Fruit fly (Drosophila melanogaster) whole organism, embryonic: ENCODE measurements around the gene InR.

Source experiments
- CG10267 ChIP-seq: fragments of 200-800 bp; sonication (Bioruptor generic); optimal IDR thresholded peaks from 2 replicates; lab custom pipeline; 2018; ENCODE audit warnings: missing biosample characterization, mild to moderate bottlenecking, missing genetic modification characterization, moderate library complexity
- CG12071 ChIP-seq: fragments of 200-800 bp; sonication (Bioruptor generic); optimal IDR thresholded peaks from 3 replicates; lab custom pipeline; 2018; ENCODE audit warnings: missing biosample characterization, mild to moderate bottlenecking, missing genetic modification characterization
- CG12219 ChIP-seq: fragments of 200-800 bp; sonication (Bioruptor generic); optimal IDR thresholded peaks from 3 replicates; lab custom pipeline; 2018; ENCODE audit warnings: missing biosample characterization, mild to moderate bottlenecking, missing genetic modification characterization
- CG12769 ChIP-seq: fragments of 200-800 bp; sonication (Bioruptor generic); optimal IDR thresholded peaks from 2 replicates; lab custom pipeline; 2019; ENCODE audit warnings: missing biosample characterization, mild to moderate bottlenecking, missing genetic modification characterization, moderate library complexity
- CG13287 ChIP-seq: fragments of 200-800 bp; sonication (Bioruptor generic); IDR thresholded peaks from 2 replicates; pipeline ENCODE4 v1.3.6; 2022; ENCODE audit warnings: missing biosample characterization, missing genetic modification characterization; ENCODE audit not compliant: partially characterized antibody
- CG14965 ChIP-seq: fragments of 200-800 bp; sonication (Bioruptor generic); optimal IDR thresholded peaks from 2 replicates; lab custom pipeline; 2016; ENCODE audit warnings: missing biosample characterization, missing genetic modification characterization, borderline replicate concordance
- CG15011 ChIP-seq: fragments of 200-800 bp; sonication (Bioruptor generic); optimal IDR thresholded peaks from 3 replicates; lab custom pipeline; 2018; ENCODE audit warnings: missing biosample characterization, mild to moderate bottlenecking, missing genetic modification characterization
- CG15514 ChIP-seq: fragments of 200-800 bp; sonication (Bioruptor generic); optimal IDR thresholded peaks from 3 replicates; lab custom pipeline; 2017; ENCODE audit warnings: missing biosample characterization, missing genetic modification characterization, mild to moderate bottlenecking, moderate library complexity, missing genetic modification reagents
- CG1603 ChIP-seq: fragments of 200-800 bp; sonication (Bioruptor generic); optimal IDR thresholded peaks from 2 replicates; lab custom pipeline; 2019; ENCODE audit warnings: missing biosample characterization, mild to moderate bottlenecking, missing genetic modification characterization, moderate library complexity
- CG17912 ChIP-seq: fragments of 200-800 bp; sonication (Bioruptor generic); optimal IDR thresholded peaks from 2 replicates; lab custom pipeline; 2018; ENCODE audit warnings: missing biosample characterization, mild to moderate bottlenecking, missing genetic modification characterization
- CG18476 ChIP-seq: fragments of 200-800 bp; sonication (Bioruptor generic); optimal IDR thresholded peaks from 2 replicates; lab custom pipeline; 2016; ENCODE audit warnings: missing biosample characterization, mild to moderate bottlenecking, missing genetic modification characterization
- CG18619 ChIP-seq: fragments of 200-800 bp; sonication (Bioruptor generic); optimal IDR thresholded peaks from 3 replicates; lab custom pipeline; 2017; ENCODE audit warnings: missing biosample characterization, mild to moderate bottlenecking, missing genetic modification characterization
- CG2889 ChIP-seq: fragments of 200-800 bp; sonication (Bioruptor generic); IDR thresholded peaks from 3 replicates; pipeline ENCODE4 v1.3.6; 2022; ENCODE audit warnings: missing biosample characterization, missing genetic modification characterization
- CG30403 ChIP-seq: fragments of 200-800 bp; sonication (Bioruptor generic); optimal IDR thresholded peaks from 3 replicates; lab custom pipeline; 2016; ENCODE audit warnings: missing biosample characterization, missing genetic modification characterization
- CG3163 ChIP-seq: fragments of 200-800 bp; sonication (Bioruptor generic); optimal IDR thresholded peaks from 3 replicates; lab custom pipeline; 2016; ENCODE audit warnings: missing biosample characterization, missing genetic modification characterization
- CG34376 ChIP-seq: fragments of 200-800 bp; sonication (Bioruptor generic); optimal IDR thresholded peaks from 2 replicates; lab custom pipeline; 2018; ENCODE audit warnings: missing biosample characterization, mild to moderate bottlenecking, missing genetic modification characterization
- CG3995 ChIP-seq: fragments of 200-800 bp; sonication (Bioruptor generic); optimal IDR thresholded peaks from 3 replicates; lab custom pipeline; 2016; ENCODE audit warnings: missing biosample characterization, missing genetic modification characterization
- CG5245 ChIP-seq: fragments of 200-800 bp; sonication (Bioruptor generic); optimal IDR thresholded peaks from 3 replicates; lab custom pipeline; 2016; ENCODE audit warnings: missing biosample characterization, missing genetic modification characterization
- CG7839 ChIP-seq: fragments of 200-800 bp; sonication (Bioruptor generic); optimal IDR thresholded peaks from 3 replicates; lab custom pipeline; 2018; ENCODE audit warnings: missing biosample characterization, mild to moderate bottlenecking, missing genetic modification characterization, moderate library complexity
- CG8089 ChIP-seq: fragments of 200-800 bp; sonication (Bioruptor generic); optimal IDR thresholded peaks from 3 replicates; lab custom pipeline; 2016; ENCODE audit warnings: missing biosample characterization, missing genetic modification characterization
- CG8944 ChIP-seq: fragments of 200-800 bp; sonication (Bioruptor generic); optimal IDR thresholded peaks from 3 replicates; lab custom pipeline; 2016; ENCODE audit warnings: missing biosample characterization, missing genetic modification characterization
- CG9727 ChIP-seq: fragments of 200-800 bp; sonication (Bioruptor generic); optimal IDR thresholded peaks from 3 replicates; lab custom pipeline; 2017; ENCODE audit warnings: missing biosample characterization, mild to moderate bottlenecking, missing genetic modification characterization
- CkIIα-i1 ChIP-seq: fragments of 200-800 bp; sonication (Bioruptor generic); IDR thresholded peaks from 2 replicates; pipeline ENCODE4 v1.3.6; 2022; ENCODE audit warnings: missing biosample characterization, missing genetic modification characterization
- Dad ChIP-seq: fragments of 200-800 bp; sonication (Bioruptor generic); optimal IDR thresholded peaks from 3 replicates; lab custom pipeline; 2016; ENCODE audit warnings: missing biosample characterization, missing genetic modification characterization
- Dip3 ChIP-seq: fragments of 200-800 bp; sonication (Bioruptor generic); optimal IDR thresholded peaks from 3 replicates; lab custom pipeline; 2016; ENCODE audit warnings: missing biosample characterization, missing genetic modification characterization
- Eip74EF ChIP-seq, 2 experiments: fragments of 200-800 bp in 1 of 2; fragments of >200 bp in 1 of 2; sonication (Bioruptor generic) in 1 of 2; optimal IDR thresholded peaks; 2 replicates each; lab custom pipeline; 2017 to 2019; ENCODE audit warnings: missing biosample characterization in 2 of 2, missing genetic modification characterization in 2 of 2, mild to moderate bottlenecking in 1 of 2, moderate library complexity in 1 of 2
- Elba2 ChIP-seq: fragments of 200-800 bp; sonication (Bioruptor generic); optimal IDR thresholded peaks from 3 replicates; lab custom pipeline; 2016; ENCODE audit warnings: missing biosample characterization, missing genetic modification characterization
- Ets97D ChIP-seq: fragments of 200-800 bp; sonication (Bioruptor generic); optimal IDR thresholded peaks from 3 replicates; lab custom pipeline; 2016; ENCODE audit warnings: missing biosample characterization, missing genetic modification characterization
- Gsc ChIP-seq: fragments of 200-800 bp; sonication (Bioruptor generic); IDR thresholded peaks from 2 replicates; pipeline ENCODE4 v1.3.6; 2022; ENCODE audit warnings: missing biosample characterization, missing genetic modification characterization
- Hr78 ChIP-seq, 2 experiments: fragments of 200-800 bp in 1 of 2; fragments of >200 bp in 1 of 2; sonication (Bioruptor generic) in 1 of 2; optimal IDR thresholded peaks; 2 replicates each; lab custom pipeline; 2017 to 2019; ENCODE audit warnings: missing biosample characterization in 2 of 2, missing genetic modification characterization in 2 of 2, mild to moderate bottlenecking in 1 of 2, moderate library complexity in 1 of 2
- Hsf ChIP-seq: fragments of 200-800 bp; sonication (Bioruptor generic); optimal IDR thresholded peaks from 3 replicates; lab custom pipeline; 2016; ENCODE audit warnings: missing biosample characterization, missing genetic modification characterization
- MBD-R2 ChIP-seq: fragments of 200-800 bp; sonication (Bioruptor generic); IDR thresholded peaks from 2 replicates; pipeline ENCODE4 v1.3.6; 2022; ENCODE audit warnings: missing biosample characterization, missing genetic modification characterization
- MESR4 ChIP-seq: fragments of 200-800 bp; sonication (Bioruptor generic); optimal IDR thresholded peaks from 2 replicates; lab custom pipeline; 2018; ENCODE audit warnings: missing biosample characterization, mild to moderate bottlenecking, missing genetic modification characterization, moderate library complexity
- Mad ChIP-seq: fragments of 200-800 bp; sonication (Bioruptor generic); optimal IDR thresholded peaks from 2 replicates; lab custom pipeline; 2016; ENCODE audit warnings: missing biosample characterization, missing genetic modification characterization
- NK7.1 ChIP-seq: fragments of 200-800 bp; sonication (Bioruptor generic); optimal IDR thresholded peaks from 3 replicates; lab custom pipeline; 2016; ENCODE audit warnings: missing biosample characterization, missing genetic modification characterization
- Optix ChIP-seq: fragments of 200-800 bp; sonication (Bioruptor generic); IDR thresholded peaks from 3 replicates; pipeline ENCODE4 v1.3.6; 2022; ENCODE audit warnings: missing biosample characterization, missing genetic modification characterization
- Sox100B ChIP-seq: fragments of 200-800 bp; sonication (Bioruptor generic); optimal IDR thresholded peaks from 3 replicates; lab custom pipeline; 2018; ENCODE audit warnings: missing biosample characterization, mild to moderate bottlenecking, missing genetic modification characterization
- Sry-β ChIP-seq: fragments of 200-800 bp; sonication (Bioruptor generic); optimal IDR thresholded peaks from 2 replicates; lab custom pipeline; 2018; ENCODE audit warnings: missing biosample characterization, mild to moderate bottlenecking, missing genetic modification characterization, moderate library complexity
- Stat92E ChIP-seq, 3 experiments: fragments of >200 bp in 2 of 3; fragments of 200-800 bp in 1 of 3; sonication (Bioruptor generic) in 1 of 3; optimal IDR thresholded peaks; 2 replicates each; lab custom pipeline; 2017 to 2019; ENCODE audit warnings: missing biosample characterization in 3 of 3, missing genetic modification characterization in 3 of 3, mild to moderate bottlenecking in 1 of 3, moderate library complexity in 1 of 3
- TFAM ChIP-seq: fragments of 200-800 bp; sonication (Bioruptor generic); optimal IDR thresholded peaks from 2 replicates; lab custom pipeline; 2017; ENCODE audit warnings: missing biosample characterization, missing genetic modification characterization, inconsistent platforms
- ase ChIP-seq: fragments of 200-800 bp; sonication (Bioruptor generic); IDR thresholded peaks from 3 replicates; pipeline ENCODE4 v1.3.6; 2022; ENCODE audit warnings: missing biosample characterization, missing genetic modification characterization
- gsb ChIP-seq: fragments of 200-800 bp; sonication (Bioruptor generic); IDR thresholded peaks from 2 replicates; pipeline ENCODE4 v1.3.6; 2022; ENCODE audit warnings: missing biosample characterization, missing genetic modification characterization
- jigr1 ChIP-seq: fragments of 200-800 bp; sonication (Bioruptor generic); IDR thresholded peaks from 3 replicates; pipeline ENCODE4 v1.3.6; 2022; ENCODE audit warnings: missing biosample characterization, missing genetic modification characterization
- mld ChIP-seq: fragments of 200-800 bp; sonication (Bioruptor generic); IDR thresholded peaks from 3 replicates; pipeline ENCODE4 v1.3.6; 2022; ENCODE audit warnings: missing biosample characterization, missing genetic modification characterization; ENCODE audit not compliant: partially characterized antibody
- nom ChIP-seq: fragments of 200-800 bp; sonication (Bioruptor generic); optimal IDR thresholded peaks from 2 replicates; lab custom pipeline; 2017; ENCODE audit warnings: missing biosample characterization, missing genetic modification characterization, mild to moderate bottlenecking, moderate library complexity, missing genetic modification reagents
- otp ChIP-seq: fragments of 200-800 bp; sonication (Bioruptor generic); IDR thresholded peaks from 3 replicates; pipeline ENCODE4, ENCODE4 v1.3.6; 2022; ENCODE audit warnings: missing biosample characterization, missing genetic modification characterization
- sim ChIP-seq: fragments of 200-800 bp; sonication (Bioruptor generic); IDR thresholded peaks from 2 replicates; pipeline ENCODE4 v1.3.6; 2022; ENCODE audit warnings: missing biosample characterization, missing genetic modification characterization
- slbo ChIP-seq: fragments of 200-800 bp; sonication (Bioruptor generic); IDR thresholded peaks from 2 replicates; pipeline ENCODE4 v1.3.6; 2022; ENCODE audit warnings: missing biosample characterization, missing genetic modification characterization
- ssp ChIP-seq: fragments of 200-800 bp; sonication (Bioruptor generic); IDR thresholded peaks from 2 replicates; pipeline ENCODE4 v1.3.6; 2022; ENCODE audit warnings: missing biosample characterization, missing genetic modification characterization
- vnd ChIP-seq: fragments of 200-800 bp; sonication (Bioruptor generic); IDR thresholded peaks from 3 replicates; pipeline ENCODE4 v1.3.6; 2022; ENCODE audit warnings: missing biosample characterization, missing genetic modification characterization; ENCODE audit not compliant: partially characterized antibody

The InR gene

dm6 chr3R:21627752-21628151, 8.6 kb upstream of the InR start (continued):
- no peak for TF ChIP-seq CG8089 (GFP tag; lab: Kevin White, UChicago)
- no peak for TF ChIP-seq nom
- no peak for TF ChIP-seq Sry-β (GFP tag; lab: Kevin White, UChicago)
- TF ChIP-seq CG9727 (GFP tag; lab: Kevin White, UChicago): peak; percentile 78
- peak; percentile 57 for TF ChIP-seq CG12219 (GFP tag; lab: Kevin White, UChicago)
- no peak for TF ChIP-seq CG13287 (GFP tag; lab: Robert Waterston, UW)
- no peak for TF ChIP-seq CG3163 (GFP tag; lab: Kevin White, UChicago)
- TF ChIP-seq CG8944 (GFP tag; lab: Kevin White, UChicago): no peak
- peak; percentile 48 for TF ChIP-seq CG10267 (tag; lab: Kevin White, UChicago)
- 0 out of 2 replicates have a peak, but pooled peaks have one; percentile 48 for TF ChIP-seq gsb (GFP tag; lab: Robert Waterston, UW)
- peak; percentile 50; the same call in 1 of the 3 replicates for TF ChIP-seq otp (GFP tag; lab: Robert Waterston, UW)
- no peak for TF ChIP-seq Ets97D
- TF ChIP-seq Eip74EF (GFP tag; optimal IDR thresholded peaks at IDR 0.05; lab: Kevin White, UChicago): peak in 1 of 2 experiments; percentile 20
- TF ChIP-seq MBD-R2: peak; percentile 62; the same call in 1 of the 2 replicates
- TF ChIP-seq CG7839: peak; percentile 81
- TF ChIP-seq Gsc: no peak
- no peak for TF ChIP-seq Hr78 (GFP tag; optimal IDR thresholded peaks at IDR 0.05; lab: Kevin White, UChicago)
- TF ChIP-seq Optix: no peak
- TF ChIP-seq CG3995 (GFP tag; lab: Kevin White, UChicago): peak; percentile 38
- TF ChIP-seq CG15514: peak; percentile 63
- no peak for TF ChIP-seq vnd (GFP tag; lab: Robert Waterston, UW)
- no peak for TF ChIP-seq NK7.1
- TF ChIP-seq ssp (GFP tag; lab: Robert Waterston, UW): no peak
- peak; percentile 64 for TF ChIP-seq Hsf (GFP tag; lab: Kevin White, UChicago)
- no peak for TF ChIP-seq CkIIα-i1
- no peak for TF ChIP-seq Stat92E (GFP tag; optimal IDR thresholded peaks at IDR 0.05; lab: Kevin White, UChicago)
- no peak for TF ChIP-seq Dad (GFP tag; lab: Kevin White, UChicago)
- TF ChIP-seq jigr1 (GFP tag; lab: Robert Waterston, UW): no peak
- TF ChIP-seq CG12071 (GFP tag; lab: Kevin White, UChicago): peak; percentile 25
- TF ChIP-seq Mad (GFP tag; lab: Kevin White, UChicago): peak; percentile 19
- TF ChIP-seq MESR4: no peak
- peak; percentile 53 for TF ChIP-seq CG15011 (GFP tag; lab: Kevin White, UChicago)
- no peak for TF ChIP-seq CG14965
- TF ChIP-seq CG18476 (GFP tag; lab: Kevin White, UChicago): peak; percentile 17
- no peak for TF ChIP-seq CG17912
- TF ChIP-seq CG30403 (GFP tag; lab: Kevin White, UChicago): peak; percentile 82
- TF ChIP-seq CG34376: no peak
- peak; percentile 2 for TF ChIP-seq CG5245 (GFP tag; lab: Kevin White, UChicago)
- TF ChIP-seq CG18619 (GFP tag; lab: Kevin White, UChicago): peak; percentile 56
- peak; percentile 5 for TF ChIP-seq TFAM (GFP tag; lab: Kevin White, UChicago)
- TF ChIP-seq sim (GFP tag; lab: Robert Waterston, UW): 0 out of 2 replicates have a peak, but pooled peaks have one; percentile 52
- TF ChIP-seq Sox100B (GFP tag; lab: Kevin White, UChicago): peak; percentile 21
- TF ChIP-seq Dip3: peak; percentile 29
- TF ChIP-seq mld (GFP tag; lab: Robert Waterston, UW): no peak
- TF ChIP-seq CG12769 (tag; lab: Kevin White, UChicago): peak; percentile 70
- peak; percentile 85 for TF ChIP-seq slbo (GFP tag; lab: Robert Waterston, UW)
- TF ChIP-seq CG1603 (tag; lab: Kevin White, UChicago): peak; percentile 52
- TF ChIP-seq CG2889: peak; percentile 49; the same call in 2 of the 3 replicates
- no peak for TF ChIP-seq Elba2 (GFP tag; lab: Kevin White, UChicago)
- 0 out of 3 replicates have a peak, but pooled peaks have one; percentile 21 for TF ChIP-seq ase (GFP tag; lab: Robert Waterston, UW)
